Worm (Caenorhabditis elegans) whole organism, L4/young adult: ENCODE data around the gene tag-234.

Experiments used
- dao-5 ChIP-seq: sonication (generic microtip); optimal IDR thresholded peaks from 2 replicates; lab custom pipeline; 2016; ENCODE audit warnings: missing genotype, missing genetic modification characterization, moderate library complexity, missing compliant biosample characterization
- him-1 ChIP-seq: sonication (generic microtip); optimal IDR thresholded peaks from 2 replicates; lab custom pipeline; 2016; ENCODE audit warnings: missing genotype, missing genetic modification reagents, missing genetic modification characterization, missing compliant biosample characterization

- no peak for TF ChIP-seq dao-5 (tag; lab: Kevin White, UChicago)
- no peak for TF ChIP-seq him-1 (tag; lab: Kevin White, UChicago)
These were observed 43.5 kb downstream of the tag-234 start, which contains the start of gene vps-35 for ce11 chrII:5907482-5907881.
